Worm (Caenorhabditis elegans): ENCODE results near the gene mtm-3.

The mtm-3 gene

ce11 chrIII:3764043-3764442, 36.2 kb downstream of the mtm-3 start (continued):
- TF ChIP-seq nhr-25 (tag; optimal IDR thresholded peaks at IDR 0.05; ENCODE audit: borderline replicate concordance, insufficient read depth) (no peak), attf-4 (tag; optimal IDR thresholded peaks at IDR 0.05) (no peak), snpc-1.2 (GFP tag; IDR thresholded peaks at IDR 0.05) (no peak), zip-2 (tag; optimal IDR thresholded peaks at IDR 0.05) (no peak), cey-2 (tag; optimal IDR thresholded peaks at IDR 0.05; ENCODE audit: borderline replicate concordance, insufficient read depth) (no peak)

ce11 chrIII:3759312-3759711, 41.0 kb downstream of the mtm-3 start, which contains the start of gene arcp-1:
Gene arcp-1 (minus strand): TSS chrIII:3759412.
- no peak for TF ChIP-seq dmd-9 (GFP tag; IDR thresholded peaks at IDR 0.05)
- no peak for TF ChIP-seq F49E8.2 (tag; optimal IDR thresholded peaks at IDR 0.05; ENCODE audit: borderline replicate concordance)
- TF ChIP-seq aha-1 (tag): peak; percentile 57
- TF ChIP-seq Y5F2A.4 (GFP tag; optimal IDR thresholded peaks at IDR 0.05): no peak
- TF ChIP-seq lin-13 (GFP tag; optimal IDR thresholded peaks at IDR 0.05): no peak
- no peak for TF ChIP-seq mxl-3 (GFP tag; optimal IDR thresholded peaks at IDR 0.05)
- no peak for TF ChIP-seq hlh-11 (tag; optimal IDR thresholded peaks at IDR 0.05)

- TF ChIP-seq T26A8.4 (GFP tag; IDR thresholded peaks at IDR 0.05) (no peak), nhr-41 (GFP tag; IDR thresholded peaks at IDR 0.05) (no peak), aha-1 (tag) (no peak), unc-62 (GFP tag; optimal IDR thresholded peaks at IDR 0.05 in 1 of 2) (peak in 1 of 2 experiments; percentile 26), unc-62 (tag; optimal IDR thresholded peaks at IDR 0.05) (no peak), attf-4 (tag; optimal IDR thresholded peaks at IDR 0.05) (no peak)
Measured at ce11 chrIII:3745138-3745537, 55.1 kb downstream of the mtm-3 start, which contains the start of gene lin-48. Gene lin-48 (plus strand): TSS chrIII:3745438.

ce11 chrIII:3743367-3743766, 56.9 kb downstream of the mtm-3 start:
- no peak for TF ChIP-seq ztf-11 (tag; optimal IDR thresholded peaks at IDR 0.05)

ce11 chrIII:3742090-3742489, 58.2 kb downstream of the mtm-3 start:
- TF ChIP-seq unc-130 (GFP tag; optimal IDR thresholded peaks at IDR 0.05) (no peak), set-16 (GFP tag; IDR thresholded peaks at IDR 0.05) (peak; percentile 37)

Measured in whole organism, L4 larva.